Worm (Caenorhabditis elegans) whole organism, L4 larva: Measurements from ENCODE around the gene Y53C12A.7.

Experiments
- T20F7.1 ChIP-seq: fragments of 200-800 bp; sonication (Bioruptor generic); optimal IDR thresholded peaks from 2 replicates; lab custom pipeline; 2018; ENCODE audit warnings: mild to moderate bottlenecking, missing genetic modification characterization, missing compliant biosample characterization
- Y105C5A.15 ChIP-seq: fragments of 200-800 bp; sonication (Bioruptor generic); IDR thresholded peaks from 2 replicates; pipeline ENCODE4 v1.3.6; 2022; ENCODE audit warnings: missing genetic modification characterization, missing compliant biosample characterization
- Y75B8A.6 ChIP-seq: fragments of 200-800 bp; sonication (Bioruptor generic); IDR thresholded peaks from 2 replicates; pipeline ENCODE4 v1.3.6; 2022; ENCODE audit warnings: missing genetic modification reagents, missing genetic modification characterization, missing compliant biosample characterization
- ZK546.5 ChIP-seq, 2 experiments: sonication (generic microtip); optimal IDR thresholded peaks; 2 replicates each; lab custom pipeline; 2017; ENCODE audit warnings: missing biosample characterization in 2 of 2, missing genetic modification characterization in 2 of 2
- aly-2 ChIP-seq: sonication (generic microtip); optimal IDR thresholded peaks from 2 replicates; lab custom pipeline; 2018; ENCODE audit warnings: missing biosample characterization, missing genetic modification characterization
- ama-1 ChIP-seq: fragments of 150-350 bp; optimal IDR thresholded peaks from 2 replicates; lab custom pipeline; 2014; ENCODE audit warnings: inconsistent platforms, mixed read lengths
- attf-4 ChIP-seq: sonication (generic microtip); optimal IDR thresholded peaks from 3 replicates; lab custom pipeline; 2017; ENCODE audit warnings: missing biosample characterization, missing genetic modification characterization
- ceh-82 ChIP-seq: sonication (generic microtip); optimal IDR thresholded peaks from 2 replicates; lab custom pipeline; 2017; ENCODE audit warnings: missing biosample characterization, missing genetic modification characterization
- daf-8 ChIP-seq: fragments of 200-800 bp; sonication (Bioruptor generic); IDR thresholded peaks from 2 replicates; pipeline ENCODE4 v1.3.6; 2022; ENCODE audit warnings: missing genetic modification characterization, missing compliant biosample characterization
- dmd-8 ChIP-seq: fragments of 200-800 bp; sonication (Bioruptor generic); IDR thresholded peaks from 2 replicates; pipeline ENCODE4 v1.3.6; 2022; ENCODE audit warnings: missing genetic modification characterization, missing compliant biosample characterization
- dpl-1 ChIP-seq: fragments of 150-350 bp; optimal IDR thresholded peaks from 2 replicates; lab custom pipeline; 2014; ENCODE audit warnings: missing biosample characterization, missing genetic modification reagents, missing genetic modification characterization
- egl-43 ChIP-seq: fragments of 200-800 bp; sonication (Bioruptor generic); IDR thresholded peaks from 2 replicates; pipeline ENCODE4 v1.3.6; 2022; ENCODE audit warnings: missing genetic modification reagents, missing genetic modification characterization, missing compliant biosample characterization
- hlh-30 ChIP-seq: sonication (generic microtip); optimal IDR thresholded peaks from 2 replicates; lab custom pipeline; 2017; ENCODE audit warnings: antibody characterized with exemption, mild to moderate bottlenecking, missing genetic modification characterization, missing compliant biosample characterization; ENCODE audit not compliant: insufficient read depth
- hmg-1.1 ChIP-seq: fragments of 200-800 bp; sonication (Bioruptor generic); IDR thresholded peaks from 2 replicates; pipeline ENCODE4 v1.3.6; 2022; ENCODE audit warnings: missing genetic modification reagents, missing genetic modification characterization, missing compliant biosample characterization
- lin-15B ChIP-seq: fragments of 150-350 bp; sonication (generic microtip); optimal IDR thresholded peaks from 3 replicates; lab custom pipeline; 2014; ENCODE audit warnings: missing biosample characterization, missing genetic modification characterization
- lin-38 ChIP-seq: fragments of 200-800 bp; sonication (Bioruptor generic); IDR thresholded peaks from 2 replicates; pipeline ENCODE4 v1.3.6; 2022; ENCODE audit warnings: missing genetic modification reagents, missing genetic modification characterization, missing compliant biosample characterization
- lin-39 ChIP-seq: fragments of 150-350 bp; optimal IDR thresholded peaks from 2 replicates; lab custom pipeline; 2014; ENCODE audit warnings: missing biosample characterization, missing genetic modification reagents, missing genetic modification characterization
- lir-3 ChIP-seq: sonication (generic microtip); optimal IDR thresholded peaks from 2 replicates; lab custom pipeline; 2016; ENCODE audit warnings: mild to moderate bottlenecking, missing genetic modification characterization, missing compliant biosample characterization
- lsy-2 ChIP-seq, 2 experiments: fragments of 150-350 bp in 1 of 2; sonication (generic microtip) in 1 of 2; optimal IDR thresholded peaks; 2 replicates each; lab custom pipeline; 2014 to 2017; ENCODE audit warnings: missing biosample characterization in 2 of 2, missing genetic modification characterization in 2 of 2
- mdt-29 ChIP-seq: fragments of 200-800 bp; sonication (Bioruptor generic); IDR thresholded peaks from 2 replicates; pipeline ENCODE4 v1.3.6; 2022; ENCODE audit warnings: missing genetic modification reagents, missing genetic modification characterization, missing compliant biosample characterization
- mep-1 ChIP-seq: fragments of 150-350 bp; sonication (generic microtip); optimal IDR thresholded peaks from 3 replicates; lab custom pipeline; 2014; ENCODE audit warnings: missing biosample characterization, missing genetic modification characterization
- mes-2 ChIP-seq: sonication (generic microtip); optimal IDR thresholded peaks from 2 replicates; lab custom pipeline; 2016; ENCODE audit warnings: missing genotype, mild to moderate bottlenecking, missing genetic modification characterization, missing compliant biosample characterization; ENCODE audit not compliant: poor library complexity, severe bottlenecking
- mxl-2 ChIP-seq: fragments of 200-800 bp; sonication (Bioruptor generic); conservative IDR thresholded peaks from 2 replicates; pipeline ENCODE4 v1.3.6; 2022; ENCODE audit warnings: missing genetic modification reagents, missing genetic modification characterization, missing compliant biosample characterization
- nhr-102 ChIP-seq: sonication (generic microtip); optimal IDR thresholded peaks from 2 replicates; lab custom pipeline; 2016; ENCODE audit warnings: mild to moderate bottlenecking, missing genetic modification characterization, moderate library complexity, missing compliant biosample characterization
- nhr-237 ChIP-seq: sonication (generic microtip); optimal IDR thresholded peaks from 2 replicates; lab custom pipeline; 2017; ENCODE audit warnings: missing biosample characterization, missing genetic modification characterization
- nhr-25 ChIP-seq: sonication (generic microtip); optimal IDR thresholded peaks from 2 replicates; lab custom pipeline; 2017; ENCODE audit warnings: missing genetic modification characterization, mild to moderate bottlenecking, missing compliant biosample characterization, antibody characterized with exemption, moderate library complexity, borderline replicate concordance; ENCODE audit not compliant: insufficient read depth
- nhr-28 ChIP-seq: fragments of 150-350 bp; optimal IDR thresholded peaks from 2 replicates; lab custom pipeline; 2014; ENCODE audit warnings: missing biosample characterization, missing genetic modification characterization
- nhr-42 ChIP-seq: fragments of 200-800 bp; sonication (Bioruptor generic); IDR thresholded peaks from 2 replicates; pipeline ENCODE4 v1.3.6; 2022; ENCODE audit warnings: missing genetic modification characterization, missing compliant biosample characterization
- nhr-6 ChIP-seq: fragments of 150-350 bp; optimal IDR thresholded peaks from 2 replicates; lab custom pipeline; 2014; ENCODE audit warnings: missing biosample characterization, missing genetic modification characterization
- pha-4 ChIP-seq, 2 experiments: fragments of 150-350 bp in 1 of 2; fragments of 200-800 bp in 1 of 2; sonication (Bioruptor generic) in 1 of 2; IDR thresholded peaks in 1 of 2; optimal IDR thresholded peaks in 1 of 2; 2 replicates each; pipeline versions ENCODE4 v1.3.6 to Lab custom; 2014 to 2022; ENCODE audit warnings: missing genetic modification characterization in 2 of 2, missing genetic modification reagents in 2 of 2, missing biosample characterization in 1 of 2, missing compliant biosample characterization in 1 of 2
- saeg-2 ChIP-seq: fragments of 200-800 bp; sonication (Bioruptor generic); IDR thresholded peaks from 2 replicates; pipeline ENCODE4 v1.3.6; 2022; ENCODE audit warnings: missing genetic modification reagents, missing genetic modification characterization, missing compliant biosample characterization
- set-16 ChIP-seq: fragments of 200-800 bp; sonication (Bioruptor generic); IDR thresholded peaks from 2 replicates; pipeline ENCODE4 v1.3.6; 2022; ENCODE audit warnings: missing genetic modification reagents, missing genetic modification characterization, missing compliant biosample characterization
- skn-1 ChIP-seq: fragments of 150-350 bp; optimal IDR thresholded peaks from 2 replicates; lab custom pipeline; 2014; ENCODE audit warnings: missing biosample characterization, missing genetic modification characterization
- snpc-1.2 ChIP-seq: fragments of 200-800 bp; sonication (Bioruptor generic); IDR thresholded peaks from 2 replicates; pipeline ENCODE4 v1.3.6; 2022; ENCODE audit warnings: missing genetic modification reagents, missing genetic modification characterization, missing compliant biosample characterization
- unc-130 ChIP-seq: sonication (generic microtip); optimal IDR thresholded peaks from 2 replicates; lab custom pipeline; 2016; ENCODE audit warnings: missing genetic modification reagents, missing genetic modification characterization, missing compliant biosample characterization
- unc-39 ChIP-seq: sonication (generic microtip); optimal IDR thresholded peaks from 2 replicates; lab custom pipeline; 2017; ENCODE audit warnings: missing biosample characterization, missing genetic modification characterization
- unc-62 ChIP-seq, 3 experiments: fragments of 150-350 bp in 1 of 3; sonication (generic microtip); optimal IDR thresholded peaks in 2 of 3; peaks in 1 of 3; 1 replicate in 1 of 3; 2 replicates in 2 of 3; lab custom pipeline; 2014 to 2017; ENCODE audit warnings: missing biosample characterization in 3 of 3, missing genetic modification characterization in 3 of 3, missing genetic modification reagents in 3 of 3, missing genotype in 1 of 3
- vab-7 ChIP-seq: fragments of 200-800 bp; sonication (Bioruptor generic); IDR thresholded peaks from 2 replicates; pipeline ENCODE4 v1.3.6; 2022; ENCODE audit warnings: missing genetic modification reagents, missing genetic modification characterization, missing compliant biosample characterization
- zag-1 ChIP-seq: fragments of 150-350 bp; optimal IDR thresholded peaks from 2 replicates; lab custom pipeline; 2014; ENCODE audit warnings: missing biosample characterization, missing genetic modification characterization
- zfp-3 ChIP-seq: fragments of 200-800 bp; sonication (Bioruptor generic); conservative IDR thresholded peaks from 2 replicates; pipeline ENCODE4 v1.3.6; 2022; ENCODE audit warnings: missing genetic modification reagents, missing genetic modification characterization, missing compliant biosample characterization
- zip-11 ChIP-seq: fragments of 200-800 bp; sonication (Bioruptor generic); IDR thresholded peaks from 2 replicates; pipeline ENCODE4 v1.3.6; 2022; ENCODE audit warnings: missing genetic modification characterization, missing compliant biosample characterization

Y53C12A.7 gene

DNA sequence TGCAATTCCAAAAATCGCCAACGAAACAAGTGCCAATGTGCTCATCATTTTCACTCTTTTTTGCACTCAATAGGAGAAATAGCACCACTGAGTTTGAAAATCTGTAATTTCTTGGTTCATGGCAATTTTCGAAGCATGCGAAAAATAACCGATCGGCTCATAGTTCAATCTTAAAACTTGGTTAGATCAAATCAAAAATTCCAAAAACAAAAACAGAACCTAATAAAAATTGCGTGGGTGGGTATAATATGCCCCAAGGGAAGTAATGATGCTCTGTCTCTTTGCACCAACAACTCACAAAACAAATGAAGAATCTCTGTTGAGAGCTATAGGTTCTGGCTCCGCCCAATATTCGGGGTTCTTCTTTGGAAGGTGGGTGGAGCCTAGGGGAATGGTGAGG lies 8.5 kb upstream of the Y53C12A.7 start, which contains the start of gene nlp-11:
TSS of gene nlp-11 (minus strand) at position 101 of the 400 bp plus-strand sequence.
- TF ChIP-seq mdt-29 (GFP tag; lab: Robert Waterston, UW) (no peak), unc-62 (GFP tag; optimal IDR thresholded peaks at IDR 0.05 in 1 of 2; lab: Kevin White, UChicago) (peak in 1 of 2 experiments; percentile 57), unc-62 (tag; optimal IDR thresholded peaks at IDR 0.05; lab: Kevin White, UChicago) (no peak)

ce11 chrII:9695942-9696341 lies 4.4 kb upstream of the Y53C12A.7 start:
- no peak for TF ChIP-seq nhr-25
- no peak for TF ChIP-seq skn-1
- peak in 1 of 2 experiments; percentile 95 for TF ChIP-seq unc-62 (GFP tag; optimal IDR thresholded peaks at IDR 0.05 in 1 of 2; lab: Kevin White, UChicago)
- TF ChIP-seq unc-62 (tag; optimal IDR thresholded peaks at IDR 0.05; lab: Kevin White, UChicago), result no peak
- TF ChIP-seq lir-3 (tag; lab: Kevin White, UChicago), result no peak

ce11 chrII:9703601-9704000 lies 3.3 kb downstream of the Y53C12A.7 start, which contains the start of gene mop-25.2:
Gene mop-25.2, minus strand, starts transcription at chrII:9703701.
- TF ChIP-seq dmd-8 (GFP tag; lab: Robert Waterston, UW), result no peak
- TF ChIP-seq lin-39, result no peak
- TF ChIP-seq ama-1 (lab: Kevin White, UChicago), result peak; percentile 38
- no peak for TF ChIP-seq saeg-2
- TF ChIP-seq lin-38, result 0 out of 2 replicates have a peak, but pooled peaks have one; percentile 26

- TF ChIP-seq nhr-102 (tag; lab: Kevin White, UChicago) (no peak), unc-62 (GFP tag; optimal IDR thresholded peaks at IDR 0.05 in 1 of 2; lab: Kevin White, UChicago) (no peak), unc-62 (tag; optimal IDR thresholded peaks at IDR 0.05; lab: Kevin White, UChicago) (no peak), dmd-8 (GFP tag; lab: Robert Waterston, UW) (no peak)
- TF ChIP-seq, all 104 proteins: peak for 0
These were observed 4.4 kb downstream of the Y53C12A.7 start, which contains the start of gene Y53C12A.10 for ce11 chrII:9704746-9705145. Gene Y53C12A.10, minus strand, starts transcription at chrII:9704846.

ce11 chrII:9706207-9706606 lies 5.9 kb downstream of the Y53C12A.7 start, which contains the start of gene Y53C12A.3:
Gene Y53C12A.3, minus strand, starts transcription at chrII:9706240.
- TF ChIP-seq snpc-1.2 (no peak), nhr-25 (no peak), mxl-2 (GFP tag; lab: Robert Waterston, UW) (no peak), set-16 (GFP tag; lab: Robert Waterston, UW) (no peak), ceh-82 (tag; lab: Kevin White, UChicago) (no peak), nhr-6 (tag; lab: Kevin White, UChicago) (peak; percentile 18), daf-8 (GFP tag; lab: Robert Waterston, UW) (no peak), Y105C5A.15 (GFP tag; lab: Robert Waterston, UW) (no peak), Y75B8A.6 (GFP tag; lab: Robert Waterston, UW) (no peak), nhr-42 (no peak), lsy-2 (tag; optimal IDR thresholded peaks at IDR 0.05; lab: Kevin White, UChicago) (peak in 1 of 2 experiments; percentile 81), lin-15B (tag; lab: Kevin White, UChicago) (no peak), lin-39 (no peak), nhr-237 (tag; lab: Kevin White, UChicago) (no peak), zag-1 (tag; lab: Kevin White, UChicago) (no peak), unc-39 (tag; lab: Kevin White, UChicago) (no peak), mes-2 (tag; lab: Kevin White, UChicago) (peak; percentile 70), skn-1 (no peak), T20F7.1 (peak; percentile 34), hlh-30 (tag; lab: Kevin White, UChicago) (peak; percentile 51), mep-1 (tag; lab: Kevin White, UChicago) (peak; percentile 12), pha-4 (GFP tag; IDR thresholded peaks at IDR 0.05; lab: Robert Waterston, UW) (no peak), pha-4 (tag; optimal IDR thresholded peaks at IDR 0.05; lab: Kevin White, UChicago) (no peak), vab-7 (GFP tag; lab: Robert Waterston, UW) (no peak), unc-130 (GFP tag; lab: Kevin White, UChicago) (no peak), zip-11 (GFP tag; lab: Robert Waterston, UW) (no peak), hmg-1.1 (GFP tag; lab: Robert Waterston, UW) (no peak), ZK546.5 (tag; optimal IDR thresholded peaks at IDR 0.05; lab: Kevin White, UChicago) (no peak), nhr-28 (tag; lab: Kevin White, UChicago) (peak; percentile 6), egl-43 (no peak), aly-2 (tag; lab: Kevin White, UChicago) (no peak), zfp-3 (GFP tag; lab: Robert Waterston, UW) (no peak), dpl-1 (GFP tag; lab: Kevin White, UChicago) (peak; percentile 89), attf-4 (tag; lab: Kevin White, UChicago) (no peak)
